Fruit fly (Drosophila melanogaster): ENCODE data around the gene Cals.

The Cals gene

dm6 chr4:1064219-1064618, 58.9 kb downstream of the Cals start (continued):
- no peak for TF ChIP-seq B-H2 (GFP tag; optimal IDR thresholded peaks at IDR 0.05)
- TF ChIP-seq CG31365 (tag; optimal IDR thresholded peaks at IDR 0.05) = no peak
- no peak for TF ChIP-seq CG13424 (tag; optimal IDR thresholded peaks at IDR 0.05)
- TF ChIP-seq stwl (tag; optimal IDR thresholded peaks at IDR 0.05) = no peak
- TF ChIP-seq Meics (GFP tag; optimal IDR thresholded peaks at IDR 0.05) = no peak
- no peak for TF ChIP-seq CG17568 (GFP tag; optimal IDR thresholded peaks at IDR 0.05)
- TF ChIP-seq Usf (GFP tag; optimal IDR thresholded peaks at IDR 0.05) = no peak
- no peak for TF ChIP-seq CG12155 (GFP tag; optimal IDR thresholded peaks at IDR 0.05)
- TF ChIP-seq CG13775 (GFP tag; optimal IDR thresholded peaks at IDR 0.05) = no peak
- no peak for TF ChIP-seq CG5180 (GFP tag; optimal IDR thresholded peaks at IDR 0.05)
- no peak for TF ChIP-seq cas (GFP tag; IDR thresholded peaks at IDR 0.05)
- TF ChIP-seq CG4328 (GFP tag; optimal IDR thresholded peaks at IDR 0.05) = no peak
- no peak for TF ChIP-seq gcm2 (GFP tag; optimal IDR thresholded peaks at IDR 0.05)
- no peak for TF ChIP-seq CG7928 (GFP tag; optimal IDR thresholded peaks at IDR 0.05)
- no peak for TF ChIP-seq E2f2 (GFP tag; IDR thresholded peaks at IDR 0.05)
- TF ChIP-seq CG3281 (GFP tag; optimal IDR thresholded peaks at IDR 0.05) = peak; percentile 27
- peak; percentile 20 for TF ChIP-seq bcd (GFP tag; optimal IDR thresholded peaks at IDR 0.05)
- TF ChIP-seq CG4424 (GFP tag; optimal IDR thresholded peaks at IDR 0.05) = peak; percentile 28
- TF ChIP-seq CG12744 (GFP tag; optimal IDR thresholded peaks at IDR 0.05) = no peak
- no peak for TF ChIP-seq Aef1 (GFP tag; IDR thresholded peaks at IDR 0.05)
- TF ChIP-seq slbo (GFP tag; IDR thresholded peaks at IDR 0.05) = no peak
- TF ChIP-seq trh (GFP tag; optimal IDR thresholded peaks at IDR 0.05) = no peak
- no peak for TF ChIP-seq CG14965 (GFP tag; optimal IDR thresholded peaks at IDR 0.05; ENCODE audit: borderline replicate concordance)
- TF ChIP-seq cad (GFP tag; optimal IDR thresholded peaks at IDR 0.05) = no peak
- no peak for TF ChIP-seq ems (GFP tag; optimal IDR thresholded peaks at IDR 0.05)
- TF ChIP-seq MESR4 (GFP tag; optimal IDR thresholded peaks at IDR 0.05) = no peak
- TF ChIP-seq dimm (GFP tag; IDR thresholded peaks at IDR 0.05) = no peak
- peak; percentile 26 for TF ChIP-seq Ets65A (GFP tag)
- TF ChIP-seq Taf1 (GFP tag; IDR thresholded peaks at IDR 0.05) = no peak
- TF ChIP-seq Camta (GFP tag; optimal IDR thresholded peaks at IDR 0.05) = no peak
- no peak for TF ChIP-seq Side (GFP tag; optimal IDR thresholded peaks at IDR 0.05)
- TF ChIP-seq CG8388 (GFP tag; optimal IDR thresholded peaks at IDR 0.05) = peak; percentile 57
- TF ChIP-seq cato (GFP tag; optimal IDR thresholded peaks at IDR 0.05; ENCODE audit: borderline replicate concordance) = no peak
- TF ChIP-seq sim (GFP tag; IDR thresholded peaks at IDR 0.05) = no peak
- no peak for TF ChIP-seq yki (optimal IDR thresholded peaks at IDR 0.05)
- TF ChIP-seq CG18476 (GFP tag; optimal IDR thresholded peaks at IDR 0.05) = no peak
- TF ChIP-seq danr (GFP tag; IDR thresholded peaks at IDR 0.05) = no peak
- no peak for TF ChIP-seq CG10267 (tag; optimal IDR thresholded peaks at IDR 0.05)
- TF ChIP-seq CG18619 (GFP tag; optimal IDR thresholded peaks at IDR 0.05) = no peak
- TF ChIP-seq Hmr (GFP tag; optimal IDR thresholded peaks at IDR 0.05) = no peak
- no peak for TF ChIP-seq CG11696 (GFP tag; IDR thresholded peaks at IDR 0.05)
- no peak for TF ChIP-seq BtbVII (GFP tag; optimal IDR thresholded peaks at IDR 0.05)
- no peak for TF ChIP-seq CG6254 (GFP tag; optimal IDR thresholded peaks at IDR 0.05)
- TF ChIP-seq Mes4 (GFP tag; optimal IDR thresholded peaks at IDR 0.05) = no peak
- TF ChIP-seq CG34422 (GFP tag; IDR thresholded peaks at IDR 0.05) = no peak
- no peak for TF ChIP-seq CG7372 (GFP tag; IDR thresholded peaks at IDR 0.05)
- TF ChIP-seq CHES-1-like (GFP tag; optimal IDR thresholded peaks at IDR 0.05) = no peak
- TF ChIP-seq zen2 (GFP tag; IDR thresholded peaks at IDR 0.05; ENCODE audit: partially characterized antibody) = no peak
- no peak for TF ChIP-seq CG7357 (GFP tag; IDR thresholded peaks at IDR 0.05)
- TF ChIP-seq dati (GFP tag; IDR thresholded peaks at IDR 0.05) = no peak
- TF ChIP-seq lbe (GFP tag; optimal IDR thresholded peaks at IDR 0.05) = no peak
- TF ChIP-seq gt (GFP tag; IDR thresholded peaks at IDR 0.05) = no peak
- TF ChIP-seq CG12219 (GFP tag; optimal IDR thresholded peaks at IDR 0.05) = no peak
